Fruit fly (Drosophila melanogaster) whole organism, embryonic: Measurements from ENCODE around the gene CG15890.

Experiments used
- Blimp-1 ChIP-seq: fragments of 200-800 bp; sonication (Bioruptor generic); optimal IDR thresholded peaks from 3 replicates; lab custom pipeline; 2018; ENCODE audit warnings: missing biosample characterization, missing genetic modification characterization, mild to moderate bottlenecking, moderate library complexity, missing genetic modification reagents
- CG10366 ChIP-seq: fragments of 200-800 bp; sonication (Bioruptor generic); IDR thresholded peaks from 2 replicates; pipeline ENCODE4 v1.3.6; 2022; ENCODE audit warnings: missing biosample characterization, missing genetic modification characterization
- CG11695 ChIP-seq: fragments of 200-800 bp; sonication (Bioruptor generic); IDR thresholded peaks from 3 replicates; pipeline ENCODE4 v1.3.6; 2022; ENCODE audit warnings: missing biosample characterization, missing genetic modification characterization
- CG12071 ChIP-seq: fragments of 200-800 bp; sonication (Bioruptor generic); optimal IDR thresholded peaks from 3 replicates; lab custom pipeline; 2018; ENCODE audit warnings: missing biosample characterization, mild to moderate bottlenecking, missing genetic modification characterization
- CG12299 ChIP-seq: fragments of 200-800 bp; sonication (Bioruptor generic); optimal IDR thresholded peaks from 2 replicates; lab custom pipeline; 2018; ENCODE audit warnings: missing biosample characterization, mild to moderate bottlenecking, missing genetic modification characterization
- CG15696 ChIP-seq: fragments of 200-800 bp; sonication (Bioruptor generic); optimal IDR thresholded peaks from 2 replicates; lab custom pipeline; 2019; ENCODE audit warnings: missing biosample characterization, mild to moderate bottlenecking, missing genetic modification characterization, moderate library complexity
- CG1603 ChIP-seq: fragments of 200-800 bp; sonication (Bioruptor generic); optimal IDR thresholded peaks from 2 replicates; lab custom pipeline; 2019; ENCODE audit warnings: missing biosample characterization, mild to moderate bottlenecking, missing genetic modification characterization, moderate library complexity
- CG1647 ChIP-seq: fragments of 200-800 bp; sonication (Bioruptor generic); optimal IDR thresholded peaks from 3 replicates; lab custom pipeline; 2016; ENCODE audit warnings: missing biosample characterization, missing genetic modification characterization
- CG17359 ChIP-seq: fragments of 200-800 bp; sonication (Bioruptor generic); optimal IDR thresholded peaks from 3 replicates; lab custom pipeline; 2018; ENCODE audit warnings: missing biosample characterization, mild to moderate bottlenecking, missing genetic modification characterization, moderate library complexity
- CG18599 ChIP-seq: fragments of 200-800 bp; sonication (Bioruptor generic); optimal IDR thresholded peaks from 3 replicates; lab custom pipeline; 2017; ENCODE audit warnings: missing biosample characterization, missing genetic modification characterization, mild to moderate bottlenecking, moderate library complexity, missing genetic modification reagents
- CG2129 ChIP-seq: fragments of 200-800 bp; sonication (Bioruptor generic); IDR thresholded peaks from 2 replicates; pipeline ENCODE4 v1.3.6; 2022; ENCODE audit warnings: missing biosample characterization, missing genetic modification characterization; ENCODE audit not compliant: partially characterized antibody
- CG30020 ChIP-seq: fragments of 200-800 bp; optimal IDR thresholded peaks from 2 replicates; lab custom pipeline; 2019; ENCODE audit warnings: missing biosample characterization, mild to moderate bottlenecking, missing genetic modification characterization, moderate library complexity
- CG3163 ChIP-seq: fragments of 200-800 bp; sonication (Bioruptor generic); optimal IDR thresholded peaks from 3 replicates; lab custom pipeline; 2016; ENCODE audit warnings: missing biosample characterization, missing genetic modification characterization
- CG4282 ChIP-seq: fragments of 200-800 bp; sonication (Bioruptor generic); optimal IDR thresholded peaks from 2 replicates; lab custom pipeline; 2016; ENCODE audit warnings: missing biosample characterization, missing genetic modification characterization
- CG4424 ChIP-seq: fragments of 200-800 bp; sonication (Bioruptor generic); optimal IDR thresholded peaks from 3 replicates; lab custom pipeline; 2016; ENCODE audit warnings: missing biosample characterization, missing genetic modification characterization
- CG6175 ChIP-seq: fragments of 200-800 bp; sonication (Bioruptor generic); IDR thresholded peaks from 3 replicates; pipeline ENCODE4 v1.3.6; 2022; ENCODE audit warnings: missing biosample characterization, missing genetic modification characterization
- CG6654 ChIP-seq: fragments of 200-800 bp; sonication (Bioruptor generic); optimal IDR thresholded peaks from 2 replicates; lab custom pipeline; 2017; ENCODE audit warnings: missing biosample characterization, mild to moderate bottlenecking, missing genetic modification characterization
- CG6689 ChIP-seq: fragments of 200-800 bp; sonication (Bioruptor generic); IDR thresholded peaks from 2 replicates; pipeline ENCODE4 v1.3.6; 2022; ENCODE audit warnings: missing biosample characterization, missing genetic modification characterization
- CG7357 ChIP-seq: fragments of 200-800 bp; sonication (Bioruptor generic); IDR thresholded peaks from 3 replicates; pipeline ENCODE4 v1.3.6; 2022; ENCODE audit warnings: missing biosample characterization, missing genetic modification characterization
- CTCF ChIP-seq: fragments of 200-800 bp; sonication (Bioruptor generic); optimal IDR thresholded peaks from 2 replicates; lab custom pipeline; 2017; ENCODE audit warnings: missing biosample characterization, mild to moderate bottlenecking, missing genetic modification characterization, moderate library complexity
- Dbx ChIP-seq: fragments of 200-800 bp; sonication (Bioruptor generic); IDR thresholded peaks from 3 replicates; pipeline ENCODE4 v1.3.6; 2022; ENCODE audit warnings: missing biosample characterization, missing genetic modification characterization
- Elba2 ChIP-seq: fragments of 200-800 bp; sonication (Bioruptor generic); optimal IDR thresholded peaks from 3 replicates; lab custom pipeline; 2016; ENCODE audit warnings: missing biosample characterization, missing genetic modification characterization
- Fer3 ChIP-seq: fragments of 200-800 bp; sonication (Bioruptor generic); optimal IDR thresholded peaks from 2 replicates; lab custom pipeline; 2018; ENCODE audit warnings: missing biosample characterization, mild to moderate bottlenecking, missing genetic modification characterization, moderate library complexity
- GATAe ChIP-seq: fragments of 200-800 bp; sonication (Bioruptor generic); conservative IDR thresholded peaks from 2 replicates; pipeline ENCODE4 v1.3.6; 2022; ENCODE audit warnings: missing biosample characterization, missing genetic modification characterization
- Med ChIP-seq: fragments of 200-800 bp; sonication (Bioruptor generic); peaks from one replicate; lab custom pipeline; 2016; ENCODE audit warnings: missing biosample characterization, missing genetic modification characterization, mild to moderate bottlenecking, inconsistent platforms, moderate library complexity
- NfI ChIP-seq: fragments of 200-800 bp; sonication (Bioruptor generic); optimal IDR thresholded peaks from 3 replicates; lab custom pipeline; 2018; ENCODE audit warnings: missing biosample characterization, mild to moderate bottlenecking, missing genetic modification characterization, moderate library complexity
- Oaz ChIP-seq: fragments of 200-800 bp; sonication (Bioruptor generic); IDR thresholded peaks from 2 replicates; pipeline ENCODE4 v1.3.6; 2022; ENCODE audit warnings: missing biosample characterization, missing genetic modification characterization
- Ravus ChIP-seq: fragments of 200-800 bp; sonication (Bioruptor generic); IDR thresholded peaks from 2 replicates; pipeline ENCODE4 v1.3.6; 2022; ENCODE audit warnings: missing biosample characterization, missing genetic modification characterization
- Rfx ChIP-seq: fragments of 200-800 bp; sonication (Bioruptor generic); IDR thresholded peaks from 2 replicates; pipeline ENCODE4 v1.3.6; 2022; ENCODE audit warnings: missing biosample characterization, missing genetic modification characterization
- Rx ChIP-seq: fragments of 200-800 bp; sonication (Bioruptor generic); IDR thresholded peaks from 2 replicates; pipeline ENCODE4 v1.3.6; 2022; ENCODE audit warnings: missing biosample characterization, missing genetic modification characterization
- Trl ChIP-seq, 3 experiments: fragments of >200 bp in 2 of 3; fragments of 200-800 bp in 1 of 3; sonication (Bioruptor generic) in 1 of 3; optimal IDR thresholded peaks; 2 replicates in 1 of 3; 3 replicates in 2 of 3; lab custom pipeline; 2016 to 2017; ENCODE audit warnings: missing biosample characterization in 1 of 3, missing genetic modification characterization in 1 of 3
- ab ChIP-seq: fragments of 200-800 bp; sonication (Bioruptor generic); optimal IDR thresholded peaks from 2 replicates; lab custom pipeline; 2016; ENCODE audit warnings: missing biosample characterization, missing genetic modification characterization
- bab2 ChIP-seq: fragments of 200-800 bp; sonication (Bioruptor generic); optimal IDR thresholded peaks from 2 replicates; lab custom pipeline; 2016; ENCODE audit warnings: missing biosample characterization, missing genetic modification characterization
- cad ChIP-seq: fragments of >200 bp; optimal IDR thresholded peaks from 2 replicates; lab custom pipeline; 2017; ENCODE audit warnings: missing biosample characterization, missing genetic modification characterization
- danr ChIP-seq: fragments of 200-800 bp; sonication (Bioruptor generic); IDR thresholded peaks from 2 replicates; pipeline ENCODE4 v1.3.6; 2022; ENCODE audit warnings: missing biosample characterization, missing genetic modification characterization
- dmrt99B ChIP-seq: fragments of 200-800 bp; sonication (Bioruptor generic); optimal IDR thresholded peaks from 2 replicates; lab custom pipeline; 2018; ENCODE audit warnings: missing biosample characterization, mild to moderate bottlenecking, missing genetic modification characterization, moderate library complexity
- emc ChIP-seq: fragments of 200-800 bp; sonication (Bioruptor generic); optimal IDR thresholded peaks from 2 replicates; lab custom pipeline; 2016; ENCODE audit warnings: missing biosample characterization, missing genetic modification characterization
- fu2 ChIP-seq: fragments of 200-800 bp; sonication (Bioruptor generic); optimal IDR thresholded peaks from 2 replicates; lab custom pipeline; 2016; ENCODE audit warnings: missing biosample characterization, missing genetic modification characterization
- grau ChIP-seq: fragments of 200-800 bp; optimal IDR thresholded peaks from 3 replicates; lab custom pipeline; 2019; ENCODE audit warnings: missing biosample characterization, mild to moderate bottlenecking, missing genetic modification characterization, moderate library complexity
- h ChIP-seq: fragments of >200 bp; optimal IDR thresholded peaks from 2 replicates; lab custom pipeline; 2017
- hth ChIP-seq: fragments of >200 bp; optimal IDR thresholded peaks from 2 replicates; lab custom pipeline; 2017; ENCODE audit warnings: inconsistent platforms
- lab ChIP-seq: fragments of 200-800 bp; sonication (Bioruptor generic); optimal IDR thresholded peaks from 3 replicates; lab custom pipeline; 2017; ENCODE audit warnings: missing biosample characterization, missing genetic modification characterization, mild to moderate bottlenecking, moderate library complexity, missing genetic modification reagents
- lbe ChIP-seq: fragments of 200-800 bp; sonication (Bioruptor generic); optimal IDR thresholded peaks from 2 replicates; lab custom pipeline; 2016; ENCODE audit warnings: missing biosample characterization, mild to moderate bottlenecking, missing genetic modification characterization
- nerfin-2 ChIP-seq: fragments of 200-800 bp; sonication (Bioruptor generic); IDR thresholded peaks from 2 replicates; pipeline ENCODE4 v1.3.6; 2022; ENCODE audit warnings: missing biosample characterization, missing genetic modification characterization; ENCODE audit not compliant: partially characterized antibody
- onecut ChIP-seq: fragments of 200-800 bp; sonication (Bioruptor generic); IDR thresholded peaks from 2 replicates; pipeline ENCODE4 v1.3.6; 2022; ENCODE audit warnings: missing biosample characterization, missing genetic modification characterization
- peb ChIP-seq: fragments of 200-800 bp; sonication (Bioruptor generic); IDR thresholded peaks from 2 replicates; pipeline ENCODE4 v1.3.6; 2022; ENCODE audit warnings: missing biosample characterization, missing genetic modification characterization
- scrt ChIP-seq: fragments of 200-800 bp; sonication (Bioruptor generic); optimal IDR thresholded peaks from 2 replicates; lab custom pipeline; 2018; ENCODE audit warnings: missing biosample characterization, mild to moderate bottlenecking, missing genetic modification characterization, moderate library complexity
- stc ChIP-seq: fragments of 200-800 bp; sonication (Bioruptor generic); IDR thresholded peaks from 2 replicates; pipeline ENCODE4 v1.3.6; 2022; ENCODE audit warnings: missing biosample characterization, missing genetic modification characterization
- tio ChIP-seq: fragments of 200-800 bp; sonication (Bioruptor generic); optimal IDR thresholded peaks from 2 replicates; lab custom pipeline; 2017; ENCODE audit warnings: missing biosample characterization, missing genetic modification characterization, inconsistent platforms
- tna ChIP-seq: fragments of 200-800 bp; sonication (Bioruptor generic); IDR thresholded peaks from 2 replicates; pipeline ENCODE4 v1.3.6; 2022; ENCODE audit warnings: missing biosample characterization, missing genetic modification characterization; ENCODE audit not compliant: partially characterized antibody
- toy ChIP-seq: fragments of 200-800 bp; sonication (Bioruptor generic); IDR thresholded peaks from 2 replicates; pipeline ENCODE4 v1.3.6; 2022; ENCODE audit warnings: missing biosample characterization, missing genetic modification characterization
- trem ChIP-seq: fragments of 200-800 bp; optimal IDR thresholded peaks from 3 replicates; lab custom pipeline; 2019; ENCODE audit warnings: missing biosample characterization, mild to moderate bottlenecking, missing genetic modification characterization, moderate library complexity

Gene CG15890

dm6 chrX:14727580-14727979 lies 38.0 kb downstream of the CG15890 start (continued):
- no peak for TF ChIP-seq CG2129
- peak; percentile 27; the same call in 1 of the 2 replicates for TF ChIP-seq Rx
- peak; percentile 47 for TF ChIP-seq CG17359
- peak; percentile 20 for TF ChIP-seq CG12299 (tag; lab: Kevin White, UChicago)
- TF ChIP-seq CG1603 = peak; percentile 55
- peak; percentile 76 for TF ChIP-seq CG18599 (GFP tag; lab: Kevin White, UChicago)
- no peak for TF ChIP-seq fu2
- TF ChIP-seq nerfin-2 (GFP tag; lab: Robert Waterston, UW) = no peak
- TF ChIP-seq Blimp-1 (GFP tag; lab: Kevin White, UChicago) = peak; percentile 45

dm6 chrX:14725084-14725483 lies 40.5 kb downstream of the CG15890 start:
- no peak for TF ChIP-seq tio (GFP tag; lab: Kevin White, UChicago)
- TF ChIP-seq Rfx = 0 out of 2 replicates have a peak, but pooled peaks have one; percentile 21
- no peak for TF ChIP-seq peb (GFP tag; lab: Robert Waterston, UW)
- peak; percentile 71 for TF ChIP-seq Med (GFP tag; lab: Kevin White, UChicago)
- no peak for TF ChIP-seq Ravus (GFP tag; lab: Robert Waterston, UW)
- TF ChIP-seq tna (GFP tag; lab: Robert Waterston, UW) = no peak
- no peak for TF ChIP-seq CG3163 (GFP tag; lab: Kevin White, UChicago)
- TF ChIP-seq lbe (GFP tag; lab: Kevin White, UChicago) = no peak
- TF ChIP-seq CG7357 (GFP tag; lab: Robert Waterston, UW) = no peak
- TF ChIP-seq CG1647 (GFP tag; lab: Kevin White, UChicago) = no peak
- no peak for TF ChIP-seq stc (GFP tag; lab: Robert Waterston, UW)
- TF ChIP-seq Trl (optimal IDR thresholded peaks at IDR 0.05; lab: Kevin White, UChicago) = no peak
- no peak for TF ChIP-seq Trl (GFP tag; optimal IDR thresholded peaks at IDR 0.05; lab: Kevin White, UChicago)
- TF ChIP-seq trem (tag; lab: Kevin White, UChicago) = no peak
- no peak for TF ChIP-seq CG6654 (GFP tag; lab: Kevin White, UChicago)
- TF ChIP-seq CG30020 (tag; lab: Kevin White, UChicago) = no peak
- no peak for TF ChIP-seq hth (lab: Kevin White, UChicago)
- no peak for TF ChIP-seq onecut (GFP tag; lab: Robert Waterston, UW)
- no peak for TF ChIP-seq CG11695 (GFP tag; lab: Robert Waterston, UW)
- TF ChIP-seq CG17359 = no peak
- TF ChIP-seq grau (tag; lab: Kevin White, UChicago) = peak; percentile 7
- TF ChIP-seq NfI (GFP tag; lab: Kevin White, UChicago) = peak; percentile 10
- TF ChIP-seq Fer3 (tag; lab: Kevin White, UChicago) = no peak
- peak; percentile 31; the same call in 1 of the 3 replicates for TF ChIP-seq Dbx (GFP tag; lab: Robert Waterston, UW)
- no peak for TF ChIP-seq Elba2
- TF ChIP-seq CG4282 (GFP tag; lab: Kevin White, UChicago) = no peak
- no peak for TF ChIP-seq cad (GFP tag; lab: Kevin White, UChicago)
- no peak for TF ChIP-seq emc (GFP tag; lab: Kevin White, UChicago)
- peak; percentile 49 for TF ChIP-seq lab (GFP tag; lab: Kevin White, UChicago)
- TF ChIP-seq CG15696 (tag; lab: Kevin White, UChicago) = no peak
- peak; percentile 25 for TF ChIP-seq dmrt99B (tag; lab: Kevin White, UChicago)
- no peak for TF ChIP-seq toy (GFP tag; lab: Robert Waterston, UW)
- TF ChIP-seq CG4424 (GFP tag; lab: Kevin White, UChicago) = no peak
- TF ChIP-seq bab2 (GFP tag; lab: Kevin White, UChicago) = no peak
- TF ChIP-seq CTCF = no peak
- TF ChIP-seq CG6689 = no peak
- no peak for TF ChIP-seq h (lab: Kevin White, UChicago)
- no peak for TF ChIP-seq CG6175 (GFP tag; lab: Robert Waterston, UW)
- no peak for TF ChIP-seq danr
- no peak for TF ChIP-seq ab (GFP tag; lab: Kevin White, UChicago)
- no peak for TF ChIP-seq scrt (GFP tag; lab: Kevin White, UChicago)
- TF ChIP-seq CG10366 = no peak
- no peak for TF ChIP-seq CG12071 (GFP tag; lab: Kevin White, UChicago)
- TF ChIP-seq GATAe (GFP tag; lab: Robert Waterston, UW) = no peak
- TF ChIP-seq Oaz (GFP tag; lab: Robert Waterston, UW) = no peak
